Worm (Caenorhabditis elegans): ENCODE results near the gene F55H2.7.
A peak's percentile ranks its signal among the peaks of the same experiment; 100 is the strongest.

The F55H2.7 gene

ce11 chrIII:9521410-9522090 is 5.5 kb upstream of the F55H2.7 start, which contains the start of the genes clu-1 and prp-40 (continued):
- TF ChIP-seq F44E2.7 (GFP tag; IDR thresholded peaks at IDR 0.05) (no peak), zfp-3 (GFP tag; conservative IDR thresholded peaks at IDR 0.05) (peak; percentile 57; the same call in 1 of the 2 replicates), T20F7.1 (GFP tag; optimal IDR thresholded peaks at IDR 0.05) (no peak), nhr-102 (tag; optimal IDR thresholded peaks at IDR 0.05) (peak; percentile 63), php-3 (GFP tag; IDR thresholded peaks at IDR 0.05) (no peak), set-16 (GFP tag; IDR thresholded peaks at IDR 0.05) (no peak), duxl-1 (tag; optimal IDR thresholded peaks at IDR 0.05; ENCODE audit: poor library complexity) (peak; percentile 72), nhr-42 (GFP tag; IDR thresholded peaks at IDR 0.05) (peak; percentile 79; the same call in 1 of the 2 replicates), attf-4 (tag; optimal IDR thresholded peaks at IDR 0.05) (no peak), ceh-82 (tag; optimal IDR thresholded peaks at IDR 0.05) (no peak), F26F4.8 (GFP tag; conservative IDR thresholded peaks at IDR 0.05) (no peak), mep-1 (tag; optimal IDR thresholded peaks at IDR 0.05) (peak; percentile 92), egl-27 (tag; optimal IDR thresholded peaks at IDR 0.05) (no peak), ceh-62 (tag; optimal IDR thresholded peaks at IDR 0.05) (no peak), R02D3.7 (tag; optimal IDR thresholded peaks at IDR 0.05) (no peak), ztf-7 (tag; optimal IDR thresholded peaks at IDR 0.05) (peak; percentile 86), daf-19 (GFP tag; conservative IDR thresholded peaks at IDR 0.05) (no peak), rbr-2 (tag; optimal IDR thresholded peaks at IDR 0.05) (peak; percentile 91), ZK546.5 (tag; optimal IDR thresholded peaks at IDR 0.05) (peak in 1 of 2 experiments; percentile 23), aha-1 (tag) (peak; percentile 98), lin-39 (tag; optimal IDR thresholded peaks at IDR 0.05) (no peak), Y5F2A.4 (GFP tag; optimal IDR thresholded peaks at IDR 0.05) (no peak), nhr-48 (tag; optimal IDR thresholded peaks at IDR 0.05) (peak; percentile 40), unc-39 (tag; optimal IDR thresholded peaks at IDR 0.05) (no peak), spr-1 (tag; optimal IDR thresholded peaks at IDR 0.05) (peak; percentile 62), aly-2 (tag; optimal IDR thresholded peaks at IDR 0.05) (no peak), unc-62 (GFP tag; optimal IDR thresholded peaks at IDR 0.05 in 1 of 2) (peak in 1 of 2 experiments; percentile 99), unc-62 (tag; optimal IDR thresholded peaks at IDR 0.05) (no peak), dmd-9 (GFP tag; IDR thresholded peaks at IDR 0.05) (no peak), tag-97 (GFP tag; IDR thresholded peaks at IDR 0.05) (no peak), egl-43 (GFP tag; IDR thresholded peaks at IDR 0.05) (peak; percentile 28; the same call in 1 of the 2 replicates), dmd-6 (GFP tag; IDR thresholded peaks at IDR 0.05) (peak; percentile 75), lir-3 (tag; optimal IDR thresholded peaks at IDR 0.05) (no peak), ama-1 (optimal IDR thresholded peaks at IDR 0.05) (peak; percentile 77), ceh-28 (tag; optimal IDR thresholded peaks at IDR 0.05) (no peak), hmg-1.1 (GFP tag; IDR thresholded peaks at IDR 0.05) (peak; percentile 80), hlh-30 (tag; optimal IDR thresholded peaks at IDR 0.05; ENCODE audit: insufficient read depth) (peak; percentile 76), nhr-10 (tag; optimal IDR thresholded peaks at IDR 0.05) (peak; percentile 18), Y48G9A.11 (GFP tag; IDR thresholded peaks at IDR 0.05) (no peak), fkh-10 (GFP tag; optimal IDR thresholded peaks at IDR 0.05) (peak; percentile 76), mes-2 (tag; optimal IDR thresholded peaks at IDR 0.05; ENCODE audit: poor library complexity, severe bottlenecking) (peak; percentile 93), dpl-1 (GFP tag; optimal IDR thresholded peaks at IDR 0.05) (peak; percentile 83), madf-9 (GFP tag; conservative IDR thresholded peaks at IDR 0.05) (0 out of 2 replicates have a peak, but pooled peaks have one; percentile 18), skn-1 (tag; optimal IDR thresholded peaks at IDR 0.05) (no peak), dmd-8 (GFP tag; IDR thresholded peaks at IDR 0.05) (no peak), nhr-237 (tag; optimal IDR thresholded peaks at IDR 0.05) (no peak), lsy-2 (tag; optimal IDR thresholded peaks at IDR 0.05) (peak; percentile 70 to 94), ztf-11 (tag; optimal IDR thresholded peaks at IDR 0.05) (no peak), F49E8.2 (tag; optimal IDR thresholded peaks at IDR 0.05; ENCODE audit: borderline replicate concordance) (peak; percentile 24), zip-11 (GFP tag; IDR thresholded peaks at IDR 0.05) (no peak), daf-12 (tag; optimal IDR thresholded peaks at IDR 0.05) (no peak), nhr-76 (tag; optimal IDR thresholded peaks at IDR 0.05) (no peak)

Measured in whole organism, L4 larva.